Fruit fly (Drosophila melanogaster) whole organism, adult: ENCODE results near the gene CG32376.

Experiments used
- CG11617 ChIP-seq: fragments of 200-800 bp; sonication (Bioruptor generic); optimal IDR thresholded peaks from 2 replicates; lab custom pipeline; 2017; ENCODE audit warnings: mild to moderate bottlenecking, missing biosample characterization, missing genetic modification reagents, missing genetic modification characterization
- CG12768 ChIP-seq: fragments of 200-800 bp; sonication (Bioruptor generic); optimal IDR thresholded peaks from 2 replicates; lab custom pipeline; 2017; ENCODE audit warnings: missing biosample characterization, missing genetic modification characterization, mild to moderate bottlenecking, moderate library complexity, missing genetic modification reagents
- CG14711 ChIP-seq: fragments of 200-800 bp; sonication (Bioruptor generic); optimal IDR thresholded peaks from 2 replicates; lab custom pipeline; 2018; ENCODE audit warnings: missing biosample characterization, mild to moderate bottlenecking, missing genetic modification characterization, moderate library complexity
- CG1620 ChIP-seq: fragments of 200-800 bp; sonication (Bioruptor generic); optimal IDR thresholded peaks from 2 replicates; lab custom pipeline; 2016; ENCODE audit warnings: missing biosample characterization, missing genetic modification characterization
- CG33017 ChIP-seq: fragments of 200-800 bp; sonication (Bioruptor generic); optimal IDR thresholded peaks from 2 replicates; lab custom pipeline; 2018; ENCODE audit warnings: missing biosample characterization, mild to moderate bottlenecking, missing genetic modification characterization, moderate library complexity
- CG5204 ChIP-seq: fragments of 200-800 bp; sonication (Bioruptor generic); optimal IDR thresholded peaks from 2 replicates; lab custom pipeline; 2016; ENCODE audit warnings: missing biosample characterization, missing genetic modification characterization
- CG7045 ChIP-seq: fragments of 200-800 bp; sonication (Bioruptor generic); optimal IDR thresholded peaks from 2 replicates; lab custom pipeline; 2017; ENCODE audit warnings: missing biosample characterization, mild to moderate bottlenecking, missing genetic modification characterization
- CG7101 ChIP-seq: fragments of 200-800 bp; sonication (Bioruptor generic); optimal IDR thresholded peaks from 2 replicates; lab custom pipeline; 2018; ENCODE audit warnings: missing biosample characterization, mild to moderate bottlenecking, missing genetic modification characterization, moderate library complexity
- Clk ChIP-seq: fragments of 200-800 bp; sonication (Bioruptor generic); optimal IDR thresholded peaks from 2 replicates; lab custom pipeline; 2017; ENCODE audit warnings: missing biosample characterization, missing genetic modification characterization
- Crg-1 ChIP-seq: fragments of 200-800 bp; sonication (Bioruptor generic); optimal IDR thresholded peaks from 2 replicates; lab custom pipeline; 2016; ENCODE audit warnings: missing biosample characterization, missing genetic modification characterization
- Hr96 ChIP-seq: fragments of 200-800 bp; sonication (Bioruptor generic); optimal IDR thresholded peaks from 2 replicates; lab custom pipeline; 2016; ENCODE audit warnings: missing biosample characterization, missing genetic modification characterization
- Mnt ChIP-seq: fragments of 200-800 bp; sonication (Bioruptor generic); optimal IDR thresholded peaks from 2 replicates; lab custom pipeline; 2016; ENCODE audit warnings: missing biosample characterization, mild to moderate bottlenecking, missing genetic modification characterization
- bab1 ChIP-seq: fragments of 200-800 bp; sonication (Bioruptor generic); optimal IDR thresholded peaks from 3 replicates; lab custom pipeline; 2019; ENCODE audit warnings: missing biosample characterization, mild to moderate bottlenecking, missing genetic modification characterization, moderate library complexity
- cic ChIP-seq: fragments of 200-800 bp; sonication (Bioruptor generic); optimal IDR thresholded peaks from 2 replicates; lab custom pipeline; 2017; ENCODE audit warnings: missing biosample characterization, mild to moderate bottlenecking, missing genetic modification characterization, moderate library complexity
- cnc ChIP-seq, 2 experiments: fragments of >200 bp; optimal IDR thresholded peaks; 2 replicates each; lab custom pipeline; 2017
- kay ChIP-seq: fragments of 200-800 bp; sonication (Bioruptor generic); peaks from one replicate; lab custom pipeline; 2016; ENCODE audit warnings: missing biosample characterization, missing genetic modification characterization, borderline replicate concordance
- ovo ChIP-seq: fragments of 200-800 bp; sonication (Bioruptor generic); optimal IDR thresholded peaks from 2 replicates; lab custom pipeline; 2016; ENCODE audit warnings: missing biosample characterization, missing genetic modification characterization
- pad ChIP-seq: fragments of 200-800 bp; sonication (Bioruptor generic); optimal IDR thresholded peaks from 3 replicates; lab custom pipeline; 2017; ENCODE audit warnings: missing biosample characterization, missing genetic modification characterization, mild to moderate bottlenecking, moderate library complexity, missing genetic modification reagents
- tj ChIP-seq: fragments of 200-800 bp; sonication (Bioruptor generic); optimal IDR thresholded peaks from 3 replicates; lab custom pipeline; 2017; ENCODE audit warnings: missing biosample characterization, mild to moderate bottlenecking, missing genetic modification characterization, moderate library complexity
- toe ChIP-seq: fragments of 200-800 bp; sonication (Bioruptor generic); optimal IDR thresholded peaks from 2 replicates; lab custom pipeline; 2016; ENCODE audit warnings: missing biosample characterization, missing genetic modification characterization

CG32376 gene

dm6 chr3L:7530461-7531338, 11.6 kb downstream of the CG32376 start:
- TF ChIP-seq bab1 (GFP tag; lab: Kevin White, UChicago) (no peak), tj (GFP tag; lab: Kevin White, UChicago) (no peak), CG14711 (no peak), pad (GFP tag; lab: Kevin White, UChicago) (no peak), CG7045 (GFP tag; lab: Kevin White, UChicago) (no peak), cic (GFP tag; lab: Kevin White, UChicago) (peak; percentile 41), CG11617 (GFP tag; lab: Kevin White, UChicago) (no peak), Hr96 (GFP tag; lab: Kevin White, UChicago) (no peak), toe (GFP tag; lab: Kevin White, UChicago) (no peak)

- TF ChIP-seq Clk (GFP tag; lab: Kevin White, UChicago) (peak; percentile 20), ovo (GFP tag; lab: Kevin White, UChicago) (peak; percentile 95), Hr96 (GFP tag; lab: Kevin White, UChicago) (peak; percentile 19), cic (GFP tag; lab: Kevin White, UChicago) (peak; percentile 96), tj (GFP tag; lab: Kevin White, UChicago) (peak; percentile 42), CG14711 (peak; percentile 83), CG12768 (GFP tag; lab: Kevin White, UChicago) (peak; percentile 20), kay (GFP tag; lab: Kevin White, UChicago) (peak; percentile 99), bab1 (GFP tag; lab: Kevin White, UChicago) (no peak), CG5204 (no peak), CG7045 (GFP tag; lab: Kevin White, UChicago) (no peak), toe (GFP tag; lab: Kevin White, UChicago) (no peak), pad (GFP tag; lab: Kevin White, UChicago) (peak; percentile 60)
These were observed 12.9 kb downstream of the CG32376 start for dm6 chr3L:7529081-7530021.

- TF ChIP-seq kay (GFP tag; lab: Kevin White, UChicago), result peak; percentile 68
- TF ChIP-seq Hr96 (GFP tag; lab: Kevin White, UChicago), result peak; percentile 4
- TF ChIP-seq CG14711, result peak; percentile 45
- TF ChIP-seq cic (GFP tag; lab: Kevin White, UChicago), result no peak
- no peak for TF ChIP-seq tj (GFP tag; lab: Kevin White, UChicago)
- no peak for TF ChIP-seq CG11617 (GFP tag; lab: Kevin White, UChicago)
- TF ChIP-seq ovo (GFP tag; lab: Kevin White, UChicago), result no peak
- no peak for TF ChIP-seq pad (GFP tag; lab: Kevin White, UChicago)
- TF ChIP-seq CG1620 (GFP tag; lab: Kevin White, UChicago), result no peak
- TF ChIP-seq toe (GFP tag; lab: Kevin White, UChicago), result peak; percentile 51
- TF ChIP-seq Clk (GFP tag; lab: Kevin White, UChicago), result no peak
- TF ChIP-seq CG5204, result no peak
- TF ChIP-seq Mnt (GFP tag; lab: Kevin White, UChicago), result no peak
- peak; percentile 38 for TF ChIP-seq CG7101 (tag; lab: Kevin White, UChicago)
- no peak for TF ChIP-seq bab1 (GFP tag; lab: Kevin White, UChicago)
- no peak for TF ChIP-seq CG33017 (tag; lab: Kevin White, UChicago)
- peak in 1 of 2 experiments; percentile 66 for TF ChIP-seq cnc (optimal IDR thresholded peaks at IDR 0.05; lab: Kevin White, UChicago)
- peak; percentile 24 for TF ChIP-seq CG12768 (GFP tag; lab: Kevin White, UChicago)
- no peak for TF ChIP-seq Crg-1 (GFP tag; lab: Kevin White, UChicago)
These were observed 13.7 kb downstream of the CG32376 start, which contains the start of gene lqf for dm6 chr3L:7528380-7529080. Gene lqf (plus strand): TSS chr3L:7528780.

dm6 chr3L:7527661-7528379, 14.4 kb downstream of the CG32376 start:
- TF ChIP-seq Hr96 (GFP tag; lab: Kevin White, UChicago) (no peak), Clk (GFP tag; lab: Kevin White, UChicago) (no peak), CG33017 (tag; lab: Kevin White, UChicago) (no peak), kay (GFP tag; lab: Kevin White, UChicago) (peak; percentile 82)
